Worm (Caenorhabditis elegans): ENCODE measurements around the gene trx-5.

trx-5 gene

DNA sequence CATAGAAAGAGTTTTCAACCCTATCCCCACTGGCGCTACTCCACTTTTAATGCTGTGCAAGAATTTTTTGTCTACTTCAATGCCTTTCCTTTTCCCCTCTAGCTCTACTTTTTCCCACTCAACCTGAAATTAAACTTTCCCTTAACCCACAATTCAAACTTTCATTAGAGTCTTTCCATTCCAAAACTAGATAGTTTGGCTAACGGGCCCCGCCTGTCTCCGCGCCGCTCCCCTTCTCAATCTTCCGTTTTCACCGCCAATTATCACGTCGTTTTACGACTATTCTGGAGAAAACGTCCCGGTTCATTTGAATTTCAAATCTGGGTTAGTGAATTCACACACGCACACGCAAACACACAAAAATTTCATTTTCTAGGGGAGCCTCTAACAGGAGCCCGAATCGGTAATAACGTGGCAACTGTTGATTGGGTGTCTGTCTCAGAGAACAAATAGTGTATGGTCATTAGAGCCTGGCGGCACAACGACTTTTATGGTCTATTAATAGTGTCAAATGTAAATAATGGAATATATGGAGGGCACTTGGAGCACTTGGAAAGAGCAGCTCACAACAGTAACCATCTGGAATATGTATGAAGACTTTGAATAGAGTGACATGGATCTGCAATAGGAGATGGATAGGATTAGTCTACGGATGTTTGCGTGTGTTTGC is 35.7 kb upstream of the trx-5 start:
- TF ChIP-seq mab-5 (tag; optimal IDR thresholded peaks at IDR 0.05) (no peak), nhr-2 (tag; optimal IDR thresholded peaks at IDR 0.05) (peak; percentile 65), nhr-237 (tag; optimal IDR thresholded peaks at IDR 0.05) (no peak), lsy-2 (tag; optimal IDR thresholded peaks at IDR 0.05) (no peak), pha-4 (tag; optimal IDR thresholded peaks at IDR 0.05) (peak; percentile 45), hlh-1 (tag; optimal IDR thresholded peaks at IDR 0.05) (no peak)

DNA sequence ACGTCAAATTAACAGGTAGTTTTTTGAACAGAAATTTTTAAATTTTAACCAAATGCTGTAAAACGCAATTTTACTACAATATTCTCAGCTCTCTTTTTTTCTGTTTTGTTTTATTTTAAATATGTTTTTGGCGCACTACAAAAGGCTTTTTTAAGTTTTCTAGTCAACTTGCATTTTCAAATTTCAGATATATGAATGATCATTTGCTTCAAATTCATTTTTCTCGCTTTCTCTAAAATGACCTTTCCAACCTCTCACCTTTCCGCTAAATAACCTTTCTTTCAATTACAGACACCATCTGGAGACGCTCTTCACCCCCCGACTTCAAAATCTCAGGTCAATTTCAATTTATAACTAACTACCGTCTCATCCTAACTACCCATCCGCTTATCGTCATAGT is 32.6 kb upstream of the trx-5 start, which contains the start of gene cdc-25.2:
cdc-25.2 (plus strand) TSS at position 301 of the 400 bp plus-strand sequence.
- TF ChIP-seq nhr-76 (tag; optimal IDR thresholded peaks at IDR 0.05), result no peak
- TF ChIP-seq ceh-39 (tag; optimal IDR thresholded peaks at IDR 0.05), result no peak
- no peak for TF ChIP-seq hlh-1 (tag; optimal IDR thresholded peaks at IDR 0.05)
- no peak for TF ChIP-seq unc-62 (GFP tag; optimal IDR thresholded peaks at IDR 0.05)
- TF ChIP-seq M03D4.4 (tag; optimal IDR thresholded peaks at IDR 0.05), result no peak
- no peak for TF ChIP-seq bed-3 (GFP tag; optimal IDR thresholded peaks at IDR 0.05)
- TF ChIP-seq lin-32 (GFP tag; optimal IDR thresholded peaks at IDR 0.05), result no peak
- no peak for TF ChIP-seq nhr-2 (tag; optimal IDR thresholded peaks at IDR 0.05)
- TF ChIP-seq pha-4 (tag; optimal IDR thresholded peaks at IDR 0.05), result no peak

- no peak for TF ChIP-seq nhr-28 (tag; optimal IDR thresholded peaks at IDR 0.05)
- TF ChIP-seq lin-32 (GFP tag; optimal IDR thresholded peaks at IDR 0.05), result no peak
- no peak for TF ChIP-seq unc-62 (GFP tag; optimal IDR thresholded peaks at IDR 0.05)
- no peak for TF ChIP-seq sem-2 (GFP tag; optimal IDR thresholded peaks at IDR 0.05)
- TF ChIP-seq elt-1 (tag; optimal IDR thresholded peaks at IDR 0.05; ENCODE audit: borderline replicate concordance, insufficient read depth), result no peak
- no peak for TF ChIP-seq zip-8 (tag; optimal IDR thresholded peaks at IDR 0.05)
- no peak for TF ChIP-seq M03D4.4 (tag; optimal IDR thresholded peaks at IDR 0.05)
- TF ChIP-seq ceh-83 (GFP tag; optimal IDR thresholded peaks at IDR 0.05), result no peak
- TF ChIP-seq tbx-8 (GFP tag; optimal IDR thresholded peaks at IDR 0.05), result no peak
- TF ChIP-seq nhr-2 (tag; optimal IDR thresholded peaks at IDR 0.05), result no peak
- TF ChIP-seq cnd-1 (tag; optimal IDR thresholded peaks at IDR 0.05), result no peak
- TF ChIP-seq pha-4 (tag; optimal IDR thresholded peaks at IDR 0.05), result no peak
- no peak for TF ChIP-seq elt-3 (tag; optimal IDR thresholded peaks at IDR 0.05)
- TF ChIP-seq snpc-4 (tag; optimal IDR thresholded peaks at IDR 0.05), result no peak
- TF ChIP-seq ceh-39 (tag; optimal IDR thresholded peaks at IDR 0.05), result no peak
- TF ChIP-seq drap-1 (GFP tag; optimal IDR thresholded peaks at IDR 0.05), result no peak
- no peak for TF ChIP-seq sptf-1 (tag; optimal IDR thresholded peaks at IDR 0.05)
Observed at ce11 chrV:1558113-1558512, 23.9 kb upstream of the trx-5 start.

DNA sequence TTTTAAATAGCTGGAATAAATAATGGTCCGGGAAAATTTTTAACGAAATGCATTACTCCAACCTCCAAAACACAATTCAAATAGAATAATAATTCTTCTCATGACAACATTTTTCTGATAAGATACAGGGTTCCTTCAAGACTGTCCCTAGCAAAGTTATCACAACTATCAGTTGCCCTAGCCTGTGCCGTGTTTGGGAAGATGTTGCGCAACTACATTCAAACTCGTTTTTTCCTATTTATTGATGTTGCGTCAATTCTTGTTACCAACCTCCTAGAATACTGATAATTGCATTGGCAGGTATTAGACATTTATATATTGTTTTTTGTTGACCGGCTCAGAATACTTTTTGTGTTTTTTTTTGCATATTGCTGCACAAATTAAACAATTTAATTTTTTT is 20.9 kb upstream of the trx-5 start:
- TF ChIP-seq zip-8 (tag; optimal IDR thresholded peaks at IDR 0.05) (peak; percentile 93), M03D4.4 (tag; optimal IDR thresholded peaks at IDR 0.05) (no peak)

ce11 chrV:1553004-1553403 is 18.8 kb upstream of the trx-5 start, which contains the start of gene srsx-8:
Gene srsx-8 (minus strand): TSS chrV:1553104.
- TF ChIP-seq drap-1 (GFP tag; optimal IDR thresholded peaks at IDR 0.05), result no peak
- TF ChIP-seq flh-1 (GFP tag; optimal IDR thresholded peaks at IDR 0.05), result no peak
- TF ChIP-seq bed-3 (GFP tag; optimal IDR thresholded peaks at IDR 0.05), result no peak
- no peak for TF ChIP-seq unc-62 (GFP tag; optimal IDR thresholded peaks at IDR 0.05)
- no peak for TF ChIP-seq ceh-39 (tag; optimal IDR thresholded peaks at IDR 0.05)
- no peak for TF ChIP-seq elt-3 (tag; optimal IDR thresholded peaks at IDR 0.05)
- no peak for TF ChIP-seq pha-4 (tag; optimal IDR thresholded peaks at IDR 0.05)
- no peak for TF ChIP-seq mls-2 (tag; optimal IDR thresholded peaks at IDR 0.05)
- no peak for TF ChIP-seq snpc-4 (tag; optimal IDR thresholded peaks at IDR 0.05)
- TF ChIP-seq sptf-1 (tag; optimal IDR thresholded peaks at IDR 0.05), result no peak
- no peak for TF ChIP-seq ztf-11 (tag; optimal IDR thresholded peaks at IDR 0.05)
- TF ChIP-seq cnd-1 (tag; optimal IDR thresholded peaks at IDR 0.05), result no peak
- no peak for TF ChIP-seq nhr-28 (tag; optimal IDR thresholded peaks at IDR 0.05)
- no peak for TF ChIP-seq M03D4.4 (tag; optimal IDR thresholded peaks at IDR 0.05)
- no peak for TF ChIP-seq tbx-8 (GFP tag; optimal IDR thresholded peaks at IDR 0.05)
- TF ChIP-seq ces-1 (GFP tag; optimal IDR thresholded peaks at IDR 0.05), result no peak
- no peak for TF ChIP-seq nhr-237 (tag; optimal IDR thresholded peaks at IDR 0.05)
- no peak for TF ChIP-seq lin-32 (GFP tag; optimal IDR thresholded peaks at IDR 0.05)
- TF ChIP-seq ceh-83 (GFP tag; optimal IDR thresholded peaks at IDR 0.05), result no peak
- no peak for TF ChIP-seq unc-120 (tag; optimal IDR thresholded peaks at IDR 0.05; ENCODE audit: poor library complexity, severe bottlenecking)

ce11 chrV:1551143-1551542 is 16.9 kb upstream of the trx-5 start:
- TF ChIP-seq nhr-237 (tag; optimal IDR thresholded peaks at IDR 0.05) (no peak), nhr-2 (tag; optimal IDR thresholded peaks at IDR 0.05) (no peak), pha-4 (tag; optimal IDR thresholded peaks at IDR 0.05) (no peak), tbx-8 (GFP tag; optimal IDR thresholded peaks at IDR 0.05) (no peak)

Measured in whole organism, mixed stage, embryonic.